Worm (Caenorhabditis elegans) whole organism, young adult: Measurements from ENCODE around the gene F19B6.3.

ENCODE experiments used
- K12H6.12 ChIP-seq: fragments of 200-800 bp; sonication (Bioruptor generic); optimal IDR thresholded peaks from 2 replicates; lab custom pipeline; 2018; ENCODE audit warnings: mild to moderate bottlenecking, missing genetic modification characterization, missing compliant biosample characterization
- efl-1 ChIP-seq: fragments of 150-350 bp; optimal IDR thresholded peaks from 2 replicates; lab custom pipeline; 2014; ENCODE audit warnings: missing biosample characterization, missing genetic modification reagents, missing genetic modification characterization
- gei-17 ChIP-seq: fragments of 200-800 bp; sonication (Bioruptor generic); optimal IDR thresholded peaks from 2 replicates; lab custom pipeline; 2018; ENCODE audit warnings: mild to moderate bottlenecking, missing genetic modification characterization, missing compliant biosample characterization
- nhr-90 ChIP-seq: sonication (generic microtip); optimal IDR thresholded peaks from 2 replicates; lab custom pipeline; 2016; ENCODE audit warnings: missing genotype, mild to moderate bottlenecking, missing genetic modification characterization, missing compliant biosample characterization
- unc-130 ChIP-seq: sonication (generic microtip); optimal IDR thresholded peaks from 2 replicates; lab custom pipeline; 2016; ENCODE audit warnings: missing genetic modification reagents, missing genetic modification characterization, missing compliant biosample characterization
- unc-62 ChIP-seq: fragments of 150-350 bp; optimal IDR thresholded peaks from 2 replicates; lab custom pipeline; 2014; ENCODE audit warnings: missing biosample characterization, missing genetic modification reagents, missing genetic modification characterization
- zim-3 ChIP-seq: sonication (generic microtip); optimal IDR thresholded peaks from 2 replicates; lab custom pipeline; 2017; ENCODE audit warnings: mild to moderate bottlenecking, missing genetic modification characterization, moderate library complexity, missing compliant biosample characterization

DNA sequence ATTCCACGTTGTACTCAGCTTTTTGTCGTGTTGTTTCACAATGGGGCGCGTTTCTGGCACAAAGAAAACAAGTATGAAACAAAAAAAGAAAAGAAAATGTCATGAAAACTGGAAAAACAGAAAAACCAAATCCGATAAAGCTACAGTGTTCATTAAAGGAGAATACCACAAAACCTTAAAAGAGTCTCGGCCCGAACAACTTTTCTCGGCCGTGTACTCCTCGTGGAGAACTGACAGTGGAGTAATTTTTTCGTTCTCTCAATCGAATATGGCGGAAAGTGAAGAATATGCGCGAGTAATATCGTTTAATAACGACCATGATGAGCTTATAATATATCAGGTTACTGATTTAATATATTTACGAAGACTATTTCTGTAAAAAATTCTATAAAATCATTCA is 48.5 kb upstream of the F19B6.3 start, which contains the start of the genes tag-335 and vkmt-1:
- TF ChIP-seq efl-1 (no peak), K12H6.12 (tag; lab: Kevin White, UChicago) (no peak), gei-17 (GFP tag; lab: Kevin White, UChicago) (no peak), zim-3 (tag; lab: Kevin White, UChicago) (no peak), nhr-90 (tag; lab: Kevin White, UChicago) (no peak), unc-62 (GFP tag; lab: Kevin White, UChicago) (no peak), unc-130 (GFP tag; lab: Kevin White, UChicago) (no peak)
